Worm (Caenorhabditis elegans) whole organism, young adult: Measurements from ENCODE around the gene arrd-25.

Experiments used
- K12H6.12 ChIP-seq: fragments of 200-800 bp; sonication (Bioruptor generic); optimal IDR thresholded peaks from 2 replicates; lab custom pipeline; 2018; ENCODE audit warnings: mild to moderate bottlenecking, missing genetic modification characterization, missing compliant biosample characterization
- T26A5.8 ChIP-seq: sonication (generic microtip); optimal IDR thresholded peaks from 2 replicates; lab custom pipeline; 2016; ENCODE audit warnings: missing genetic modification characterization, missing compliant biosample characterization
- Y53G8AR.9 ChIP-seq: fragments of 200-800 bp; sonication (Bioruptor generic); conservative IDR thresholded peaks from 2 replicates; pipeline ENCODE4 v1.3.6; 2022; ENCODE audit warnings: missing genetic modification reagents, missing genetic modification characterization, missing compliant biosample characterization
- Y67H2A.10 ChIP-seq: fragments of 200-800 bp; sonication (Bioruptor generic); conservative IDR thresholded peaks from 2 replicates; pipeline ENCODE4 v1.3.6; 2022; ENCODE audit warnings: missing genetic modification reagents, missing genetic modification characterization, missing compliant biosample characterization
- Y79H2A.3 ChIP-seq: fragments of 200-800 bp; sonication (Bioruptor generic); conservative IDR thresholded peaks from 2 replicates; pipeline ENCODE4 v1.3.6; 2022; ENCODE audit warnings: missing genetic modification reagents, missing genetic modification characterization, missing compliant biosample characterization
- atf-7 ChIP-seq: sonication (generic microtip); optimal IDR thresholded peaks from 2 replicates; lab custom pipeline; 2017; ENCODE audit warnings: mild to moderate bottlenecking, missing genetic modification characterization, missing compliant biosample characterization
- attf-6 ChIP-seq: fragments of 200-800 bp; sonication (Bioruptor generic); IDR thresholded peaks from 2 replicates; pipeline ENCODE4 v1.3.6; 2022; ENCODE audit warnings: missing genetic modification reagents, missing genetic modification characterization, missing compliant biosample characterization
- chd-7 ChIP-seq: sonication (generic microtip); optimal IDR thresholded peaks from 2 replicates; lab custom pipeline; 2016; ENCODE audit warnings: mild to moderate bottlenecking, missing genetic modification characterization, moderate library complexity, missing compliant biosample characterization
- dpl-1 ChIP-seq: fragments of 150-350 bp; optimal IDR thresholded peaks from 2 replicates; lab custom pipeline; 2014; ENCODE audit warnings: missing biosample characterization, missing genetic modification reagents, missing genetic modification characterization
- efl-1 ChIP-seq: fragments of 150-350 bp; optimal IDR thresholded peaks from 2 replicates; lab custom pipeline; 2014; ENCODE audit warnings: missing biosample characterization, missing genetic modification reagents, missing genetic modification characterization
- ekl-4 ChIP-seq: fragments of 200-800 bp; sonication (Bioruptor generic); IDR thresholded peaks from 2 replicates; pipeline ENCODE4 v1.3.6; 2022; ENCODE audit warnings: missing genetic modification reagents, missing genetic modification characterization, missing compliant biosample characterization
- ets-4 ChIP-seq: fragments of 200-800 bp; sonication (Bioruptor generic); optimal IDR thresholded peaks from 2 replicates; lab custom pipeline; 2018; ENCODE audit warnings: mild to moderate bottlenecking, missing genetic modification characterization, missing compliant biosample characterization
- hlh-12 ChIP-seq: sonication (generic microtip); optimal IDR thresholded peaks from 2 replicates; lab custom pipeline; 2016; ENCODE audit warnings: missing genetic modification characterization, missing compliant biosample characterization
- hlh-26 ChIP-seq: fragments of 200-800 bp; sonication (Bioruptor generic); conservative IDR thresholded peaks from 2 replicates; pipeline ENCODE4 v1.3.6; 2022; ENCODE audit warnings: missing genetic modification reagents, missing genetic modification characterization, missing compliant biosample characterization
- hrde-1 ChIP-seq: sonication (generic microtip); optimal IDR thresholded peaks from 2 replicates; lab custom pipeline; 2016; ENCODE audit warnings: missing genetic modification characterization, mild to moderate bottlenecking, missing compliant biosample characterization, moderate library complexity, missing genotype, missing genetic modification reagents, borderline replicate concordance
- lir-1 ChIP-seq: fragments of 200-800 bp; sonication (Bioruptor generic); conservative IDR thresholded peaks from 2 replicates; pipeline ENCODE4 v1.3.6; 2022; ENCODE audit warnings: missing genetic modification reagents, missing genetic modification characterization, missing compliant biosample characterization
- lsy-27 ChIP-seq: sonication (generic microtip); optimal IDR thresholded peaks from 2 replicates; lab custom pipeline; 2017; ENCODE audit warnings: missing genetic modification characterization, mild to moderate bottlenecking, missing compliant biosample characterization, antibody characterized with exemption, missing genotype, borderline replicate concordance; ENCODE audit not compliant: insufficient read depth
- nhr-120 ChIP-seq: fragments of 200-800 bp; sonication (Bioruptor generic); IDR thresholded peaks from 2 replicates; pipeline ENCODE4 v1.3.6; 2022; ENCODE audit warnings: missing genetic modification characterization, missing compliant biosample characterization
- nhr-80 ChIP-seq: sonication (generic microtip); optimal IDR thresholded peaks from 2 replicates; lab custom pipeline; 2016; ENCODE audit warnings: missing genetic modification characterization, missing compliant biosample characterization
- repo-1 ChIP-seq: sonication (generic microtip); optimal IDR thresholded peaks from 2 replicates; lab custom pipeline; 2017; ENCODE audit warnings: mild to moderate bottlenecking, missing genetic modification characterization, missing compliant biosample characterization
- somi-1 ChIP-seq: fragments of 200-800 bp; sonication (Bioruptor generic); optimal IDR thresholded peaks from 2 replicates; lab custom pipeline; 2018; ENCODE audit warnings: mild to moderate bottlenecking, missing genetic modification characterization, missing compliant biosample characterization
- sptf-2 ChIP-seq: fragments of 200-800 bp; sonication (Bioruptor generic); optimal IDR thresholded peaks from 2 replicates; lab custom pipeline; 2018; ENCODE audit warnings: mild to moderate bottlenecking, missing genetic modification characterization, missing compliant biosample characterization
- tbp1 ChIP-seq: fragments of 200-800 bp; sonication (Bioruptor generic); optimal IDR thresholded peaks from 2 replicates; lab custom pipeline; 2018; ENCODE audit warnings: mild to moderate bottlenecking, missing genetic modification characterization, missing compliant biosample characterization
- tbx-9 ChIP-seq: sonication (generic microtip); optimal IDR thresholded peaks from 2 replicates; lab custom pipeline; 2016; ENCODE audit warnings: borderline replicate concordance, missing genetic modification characterization, inconsistent platforms, missing compliant biosample characterization
- tlf-1 ChIP-seq: fragments of 200-800 bp; sonication (Bioruptor generic); optimal IDR thresholded peaks from 2 replicates; lab custom pipeline; 2018; ENCODE audit warnings: mild to moderate bottlenecking, missing genetic modification characterization, missing compliant biosample characterization
- zfh-2 ChIP-seq: fragments of 200-800 bp; sonication (Bioruptor generic); conservative IDR thresholded peaks from 2 replicates; pipeline ENCODE4 v1.3.6; 2022; ENCODE audit warnings: missing genetic modification reagents, missing genetic modification characterization, missing compliant biosample characterization
- zim-3 ChIP-seq: sonication (generic microtip); optimal IDR thresholded peaks from 2 replicates; lab custom pipeline; 2017; ENCODE audit warnings: mild to moderate bottlenecking, missing genetic modification characterization, moderate library complexity, missing compliant biosample characterization
- ztf-25 ChIP-seq: fragments of 200-800 bp; sonication (Bioruptor generic); IDR thresholded peaks from 2 replicates; pipeline ENCODE4 v1.3.6; 2022; ENCODE audit warnings: missing genetic modification reagents, missing genetic modification characterization, missing compliant biosample characterization

The arrd-25 gene

ce11 chrX:14024400-14024953 lies 9.1 kb upstream of the arrd-25 start:
- TF ChIP-seq nhr-80 (tag; lab: Kevin White, UChicago) (peak; percentile 76), chd-7 (tag; lab: Kevin White, UChicago) (no peak), hrde-1 (tag; lab: Kevin White, UChicago) (no peak), lsy-27 (tag; lab: Kevin White, UChicago) (no peak), zfh-2 (GFP tag; lab: Robert Waterston, UW) (0 out of 2 replicates have a peak, but pooled peaks have one; percentile 25), Y79H2A.3 (no peak)

DNA sequence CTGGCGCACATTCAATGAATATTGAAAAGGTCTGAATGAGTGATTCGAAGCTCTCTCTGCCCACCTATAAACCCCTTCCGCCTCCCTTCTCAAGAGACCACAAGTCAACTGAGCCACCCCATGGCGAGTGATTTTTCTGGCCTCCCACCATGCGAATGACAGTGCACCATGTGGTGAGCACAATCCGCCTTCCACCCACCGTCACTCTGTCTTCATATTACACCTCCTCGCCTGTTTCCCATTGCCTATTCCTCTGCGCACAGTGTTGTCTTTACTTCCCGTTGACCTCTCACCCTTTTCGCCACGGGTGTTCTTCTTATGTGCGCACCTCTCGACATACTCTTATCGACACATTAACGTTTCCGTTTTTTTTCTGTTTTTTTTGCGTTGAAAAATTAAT lies 6.7 kb upstream of the arrd-25 start:
- TF ChIP-seq hlh-12 (tag; lab: Kevin White, UChicago) (no peak), zfh-2 (GFP tag; lab: Robert Waterston, UW) (peak; percentile 34; the same call in 1 of the 2 replicates), hlh-26 (GFP tag; lab: Robert Waterston, UW) (no peak), ekl-4 (GFP tag; lab: Robert Waterston, UW) (no peak)

DNA sequence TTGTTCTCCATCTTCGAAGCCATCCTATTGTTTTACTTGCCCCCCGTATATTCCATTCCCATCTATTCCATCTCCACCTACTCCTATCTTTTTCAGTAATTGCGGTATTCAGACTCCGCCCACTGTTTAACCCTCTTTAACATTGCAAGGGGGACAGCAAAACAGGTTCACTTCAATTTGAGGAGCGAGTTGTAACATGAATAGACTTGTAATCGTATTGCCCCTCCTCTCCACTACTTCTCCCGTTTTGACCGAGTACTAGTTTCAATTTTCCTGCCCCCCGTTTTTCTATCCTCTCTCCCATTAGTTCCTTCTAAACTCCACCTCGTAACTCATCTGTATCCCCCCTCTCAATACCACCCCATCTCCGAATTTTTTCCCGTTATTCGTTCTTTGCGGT lies 5.1 kb upstream of the arrd-25 start:
- TF ChIP-seq nhr-120 (GFP tag; lab: Robert Waterston, UW) = no peak
- TF ChIP-seq Y67H2A.10 (GFP tag; lab: Robert Waterston, UW) = no peak

ce11 chrX:14029392-14029791 lies 4.2 kb upstream of the arrd-25 start:
- TF ChIP-seq T26A5.8 (tag; lab: Kevin White, UChicago) (no peak), attf-6 (no peak), tbp1 (GFP tag; lab: Kevin White, UChicago) (no peak)

- TF ChIP-seq somi-1 (GFP tag; lab: Kevin White, UChicago) = no peak
- TF ChIP-seq K12H6.12 (tag; lab: Kevin White, UChicago) = no peak
- TF ChIP-seq tlf-1 (GFP tag; lab: Kevin White, UChicago) = no peak
- no peak for TF ChIP-seq sptf-2 (GFP tag; lab: Kevin White, UChicago)
- TF ChIP-seq tbx-9 = no peak
- no peak for TF ChIP-seq Y53G8AR.9 (GFP tag; lab: Robert Waterston, UW)
- TF ChIP-seq lir-1 (GFP tag; lab: Robert Waterston, UW) = no peak
- no peak for TF ChIP-seq ets-4 (GFP tag; lab: Kevin White, UChicago)
These were observed 3.7 kb upstream of the arrd-25 start for ce11 chrX:14029872-14030271.

DNA sequence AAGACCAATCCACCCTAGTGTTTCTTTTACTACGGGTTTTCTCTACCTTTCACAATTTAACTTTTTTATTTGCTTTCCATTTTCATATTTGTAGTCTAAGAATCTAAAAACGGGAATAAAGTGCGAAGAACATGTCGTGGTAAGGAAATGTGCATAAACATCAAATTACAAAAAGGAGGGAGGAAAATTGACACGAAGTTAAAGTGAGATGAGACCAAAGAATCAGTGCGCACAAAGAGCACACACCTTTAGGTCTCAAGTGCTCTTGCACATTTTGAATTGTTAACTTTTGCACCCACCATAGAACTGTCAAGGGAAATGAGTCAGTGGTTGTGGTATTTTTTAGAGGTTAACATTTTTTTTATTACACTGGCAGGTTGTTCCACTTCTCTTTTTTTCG lies 3.1 kb upstream of the arrd-25 start:
- TF ChIP-seq efl-1 (GFP tag; lab: Kevin White, UChicago) (no peak), atf-7 (tag; lab: Kevin White, UChicago) (no peak), ztf-25 (no peak), zim-3 (tag; lab: Kevin White, UChicago) (no peak), repo-1 (tag; lab: Kevin White, UChicago) (no peak), nhr-80 (tag; lab: Kevin White, UChicago) (peak; percentile 21), lsy-27 (tag; lab: Kevin White, UChicago) (no peak), tlf-1 (GFP tag; lab: Kevin White, UChicago) (no peak), dpl-1 (no peak)
